Worm (Caenorhabditis elegans) whole organism, young adult: ENCODE results near the gene T24B8.4.

ENCODE experiments used
- B0019.2 ChIP-seq: fragments of 200-800 bp; sonication (Bioruptor generic); conservative IDR thresholded peaks from 2 replicates; pipeline ENCODE4 v1.3.6; 2022; ENCODE audit warnings: missing genetic modification reagents, missing genetic modification characterization, missing compliant biosample characterization
- B0336.3 ChIP-seq: fragments of 200-800 bp; sonication (Bioruptor generic); IDR thresholded peaks from 2 replicates; pipeline ENCODE4 v1.3.6; 2022; ENCODE audit warnings: missing genetic modification characterization, missing compliant biosample characterization
- F22D6.2 ChIP-seq: sonication (generic microtip); optimal IDR thresholded peaks from 2 replicates; lab custom pipeline; 2016; ENCODE audit warnings: mild to moderate bottlenecking, missing genetic modification characterization, missing compliant biosample characterization
- F33H1.4 ChIP-seq: fragments of 200-800 bp; sonication (Bioruptor generic); IDR thresholded peaks from 2 replicates; pipeline ENCODE4 v1.3.6; 2022; ENCODE audit warnings: missing genetic modification reagents, missing genetic modification characterization, missing compliant biosample characterization
- F49E8.2 ChIP-seq: sonication (generic microtip); optimal IDR thresholded peaks from 3 replicates; lab custom pipeline; 2017; ENCODE audit warnings: missing genetic modification characterization, mild to moderate bottlenecking, missing compliant biosample characterization, antibody characterized with exemption, moderate library complexity; ENCODE audit not compliant: insufficient read depth
- K11D2.4 ChIP-seq: fragments of 200-800 bp; sonication (Bioruptor generic); IDR thresholded peaks from 2 replicates; pipeline ENCODE4 v1.3.6; 2022; ENCODE audit warnings: missing genetic modification reagents, missing genetic modification characterization, missing compliant biosample characterization
- Y53F4B.3 ChIP-seq: fragments of 200-800 bp; sonication (Bioruptor generic); IDR thresholded peaks from 2 replicates; pipeline ENCODE4 v1.3.6; 2022; ENCODE audit warnings: missing genetic modification reagents, missing genetic modification characterization, missing compliant biosample characterization
- Y56A3A.18 ChIP-seq: fragments of 200-800 bp; sonication (Bioruptor generic); IDR thresholded peaks from 2 replicates; pipeline ENCODE4 v1.3.6; 2022; ENCODE audit warnings: missing genetic modification reagents, missing genetic modification characterization, missing compliant biosample characterization
- Y79H2A.3 ChIP-seq: fragments of 200-800 bp; sonication (Bioruptor generic); conservative IDR thresholded peaks from 2 replicates; pipeline ENCODE4 v1.3.6; 2022; ENCODE audit warnings: missing genetic modification reagents, missing genetic modification characterization, missing compliant biosample characterization
- akir-1 ChIP-seq: fragments of 200-800 bp; sonication (Bioruptor generic); optimal IDR thresholded peaks from 2 replicates; lab custom pipeline; 2018; ENCODE audit warnings: mild to moderate bottlenecking, missing genetic modification characterization, moderate library complexity, missing compliant biosample characterization
- attf-3 ChIP-seq: fragments of 200-800 bp; sonication (Bioruptor generic); conservative IDR thresholded peaks from 2 replicates; pipeline ENCODE4 v1.3.6; 2022; ENCODE audit warnings: missing genetic modification reagents, missing genetic modification characterization, missing compliant biosample characterization
- attf-5 ChIP-seq: fragments of 200-800 bp; sonication (Bioruptor generic); optimal IDR thresholded peaks from 2 replicates; lab custom pipeline; 2018; ENCODE audit warnings: mild to moderate bottlenecking, missing genetic modification characterization, missing compliant biosample characterization
- ccch-3 ChIP-seq: fragments of 200-800 bp; sonication (Bioruptor generic); optimal IDR thresholded peaks from 2 replicates; lab custom pipeline; 2018; ENCODE audit warnings: mild to moderate bottlenecking, missing genetic modification characterization, missing compliant biosample characterization
- ceh-100 ChIP-seq: fragments of 200-800 bp; sonication (Bioruptor generic); IDR thresholded peaks from 2 replicates; pipeline ENCODE4 v1.3.6; 2022; ENCODE audit warnings: missing genetic modification reagents, missing genetic modification characterization, missing compliant biosample characterization
- ceh-27 ChIP-seq: fragments of 200-800 bp; sonication (Bioruptor generic); optimal IDR thresholded peaks from 2 replicates; lab custom pipeline; 2018; ENCODE audit warnings: mild to moderate bottlenecking, missing genetic modification characterization, moderate library complexity, missing compliant biosample characterization
- ceh-40 ChIP-seq: fragments of 200-800 bp; sonication (Bioruptor generic); IDR thresholded peaks from 2 replicates; pipeline ENCODE4 v1.3.6; 2022; ENCODE audit warnings: missing genetic modification characterization, missing compliant biosample characterization
- ceh-58 ChIP-seq: fragments of 200-800 bp; sonication (Bioruptor generic); IDR thresholded peaks from 2 replicates; pipeline ENCODE4 v1.3.6; 2022; ENCODE audit warnings: missing genetic modification characterization, missing compliant biosample characterization
- ceh-79 ChIP-seq: sonication (generic microtip); optimal IDR thresholded peaks from 2 replicates; lab custom pipeline; 2017; ENCODE audit warnings: mild to moderate bottlenecking, missing genetic modification characterization, missing compliant biosample characterization
- chd-7 ChIP-seq: sonication (generic microtip); optimal IDR thresholded peaks from 2 replicates; lab custom pipeline; 2016; ENCODE audit warnings: mild to moderate bottlenecking, missing genetic modification characterization, moderate library complexity, missing compliant biosample characterization
- dpff-1 ChIP-seq: sonication (generic microtip); optimal IDR thresholded peaks from 2 replicates; lab custom pipeline; 2017; ENCODE audit warnings: mild to moderate bottlenecking, missing genetic modification characterization, missing compliant biosample characterization
- egl-18 ChIP-seq: fragments of 200-800 bp; sonication (Bioruptor generic); IDR thresholded peaks from 2 replicates; pipeline ENCODE4 v1.3.6; 2022; ENCODE audit warnings: missing genetic modification reagents, missing genetic modification characterization, missing compliant biosample characterization
- ekl-4 ChIP-seq: fragments of 200-800 bp; sonication (Bioruptor generic); IDR thresholded peaks from 2 replicates; pipeline ENCODE4 v1.3.6; 2022; ENCODE audit warnings: missing genetic modification reagents, missing genetic modification characterization, missing compliant biosample characterization
- ets-4 ChIP-seq: fragments of 200-800 bp; sonication (Bioruptor generic); optimal IDR thresholded peaks from 2 replicates; lab custom pipeline; 2018; ENCODE audit warnings: mild to moderate bottlenecking, missing genetic modification characterization, missing compliant biosample characterization
- hlh-12 ChIP-seq: sonication (generic microtip); optimal IDR thresholded peaks from 2 replicates; lab custom pipeline; 2016; ENCODE audit warnings: missing genetic modification characterization, missing compliant biosample characterization
- lag-1 ChIP-seq: fragments of 200-800 bp; sonication (Bioruptor generic); IDR thresholded peaks from 2 replicates; pipeline ENCODE4 v1.3.6; 2022; ENCODE audit warnings: missing genetic modification reagents, missing genetic modification characterization, missing compliant biosample characterization
- lir-1 ChIP-seq: fragments of 200-800 bp; sonication (Bioruptor generic); conservative IDR thresholded peaks from 2 replicates; pipeline ENCODE4 v1.3.6; 2022; ENCODE audit warnings: missing genetic modification reagents, missing genetic modification characterization, missing compliant biosample characterization
- madf-10 ChIP-seq: sonication (generic microtip); optimal IDR thresholded peaks from 2 replicates; lab custom pipeline; 2016; ENCODE audit warnings: mild to moderate bottlenecking, missing genetic modification characterization, missing compliant biosample characterization
- madf-6 ChIP-seq: fragments of 200-800 bp; sonication (Bioruptor generic); IDR thresholded peaks from 2 replicates; pipeline ENCODE4 v1.3.6; 2022; ENCODE audit warnings: missing genetic modification reagents, missing genetic modification characterization, missing compliant biosample characterization
- mcd-1 ChIP-seq: fragments of 200-800 bp; sonication (Bioruptor generic); IDR thresholded peaks from 2 replicates; pipeline ENCODE4 v1.3.6; 2022; ENCODE audit warnings: missing genetic modification reagents, missing genetic modification characterization, missing compliant biosample characterization
- mes-4 ChIP-seq: sonication (generic microtip); optimal IDR thresholded peaks from 2 replicates; lab custom pipeline; 2016; ENCODE audit warnings: missing genotype, missing genetic modification characterization, missing compliant biosample characterization
- nfya-2 ChIP-seq: fragments of 200-800 bp; sonication (Bioruptor generic); IDR thresholded peaks from 2 replicates; pipeline ENCODE4 v1.3.6; 2022; ENCODE audit warnings: missing genetic modification reagents, missing genetic modification characterization, missing compliant biosample characterization
- nfyb-1 ChIP-seq: fragments of 200-800 bp; sonication (Bioruptor generic); IDR thresholded peaks from 2 replicates; pipeline ENCODE4 v1.3.6; 2022; ENCODE audit warnings: missing genetic modification reagents, missing genetic modification characterization, missing compliant biosample characterization
- nhr-120 ChIP-seq: fragments of 200-800 bp; sonication (Bioruptor generic); IDR thresholded peaks from 2 replicates; pipeline ENCODE4 v1.3.6; 2022; ENCODE audit warnings: missing genetic modification characterization, missing compliant biosample characterization
- nhr-27 ChIP-seq: fragments of 200-800 bp; sonication (Bioruptor generic); optimal IDR thresholded peaks from 2 replicates; lab custom pipeline; 2018; ENCODE audit warnings: mild to moderate bottlenecking, missing genetic modification characterization, moderate library complexity, missing compliant biosample characterization
- nhr-80 ChIP-seq: sonication (generic microtip); optimal IDR thresholded peaks from 2 replicates; lab custom pipeline; 2016; ENCODE audit warnings: missing genetic modification characterization, missing compliant biosample characterization
- pbrm-1 ChIP-seq: fragments of 200-800 bp; sonication (Bioruptor generic); IDR thresholded peaks from 2 replicates; pipeline ENCODE4 v1.3.6; 2022; ENCODE audit warnings: missing genetic modification reagents, missing genetic modification characterization, missing compliant biosample characterization
- pha-4 ChIP-seq: fragments of 150-350 bp; sonication (generic microtip); optimal IDR thresholded peaks from 2 replicates; lab custom pipeline; 2014; ENCODE audit warnings: missing biosample characterization, missing genetic modification reagents, missing genetic modification characterization
- sea-2 ChIP-seq: fragments of 200-800 bp; sonication (Bioruptor generic); IDR thresholded peaks from 2 replicates; pipeline ENCODE4 v1.3.6; 2022; ENCODE audit warnings: missing genetic modification characterization, missing compliant biosample characterization
- snpc-3.4 ChIP-seq: sonication (generic microtip); optimal IDR thresholded peaks from 2 replicates; lab custom pipeline; 2017; ENCODE audit warnings: missing genetic modification characterization, mild to moderate bottlenecking, missing compliant biosample characterization, antibody characterized with exemption, moderate library complexity, missing genotype, missing genetic modification reagents
- sptf-2 ChIP-seq: fragments of 200-800 bp; sonication (Bioruptor generic); optimal IDR thresholded peaks from 2 replicates; lab custom pipeline; 2018; ENCODE audit warnings: mild to moderate bottlenecking, missing genetic modification characterization, missing compliant biosample characterization
- xnd-1 ChIP-seq: sonication (generic microtip); optimal IDR thresholded peaks from 2 replicates; lab custom pipeline; 2016; ENCODE audit warnings: missing genotype, missing genetic modification reagents, missing genetic modification characterization, missing compliant biosample characterization
- ztf-28 ChIP-seq: fragments of 200-800 bp; sonication (Bioruptor generic); IDR thresholded peaks from 2 replicates; pipeline ENCODE4 v1.3.6; 2022; ENCODE audit warnings: missing genetic modification reagents, missing genetic modification characterization, missing compliant biosample characterization
- ztf-3 ChIP-seq: fragments of 200-800 bp; sonication (Bioruptor generic); optimal IDR thresholded peaks from 2 replicates; lab custom pipeline; 2018; ENCODE audit warnings: mild to moderate bottlenecking, missing genetic modification characterization, missing compliant biosample characterization

The T24B8.4 gene

ce11 chrII:9026348-9026747 is 44.3 kb downstream of the T24B8.4 start:
- TF ChIP-seq ceh-27 (GFP tag; lab: Kevin White, UChicago) (no peak), pbrm-1 (GFP tag; lab: Robert Waterston, UW) (no peak), Y79H2A.3 (GFP tag; lab: Robert Waterston, UW) (no peak), nhr-27 (tag; lab: Kevin White, UChicago) (no peak), attf-5 (GFP tag; lab: Kevin White, UChicago) (no peak), snpc-3.4 (tag; lab: Kevin White, UChicago) (no peak), B0336.3 (GFP tag; lab: Robert Waterston, UW) (no peak)

ce11 chrII:9024312-9024711 is 46.3 kb downstream of the T24B8.4 start:
- TF ChIP-seq ceh-40 (GFP tag; lab: Robert Waterston, UW) (no peak), F33H1.4 (GFP tag; lab: Robert Waterston, UW) (no peak), ceh-79 (tag; lab: Kevin White, UChicago) (no peak), madf-6 (GFP tag; lab: Robert Waterston, UW) (no peak), attf-3 (GFP tag; lab: Robert Waterston, UW) (no peak), nfyb-1 (GFP tag; lab: Robert Waterston, UW) (no peak), egl-18 (GFP tag; lab: Robert Waterston, UW) (no peak), pha-4 (tag; lab: Kevin White, UChicago) (no peak)
- TF ChIP-seq, all 124 proteins: peak for 0

- TF ChIP-seq chd-7 (tag; lab: Kevin White, UChicago) (no peak), mes-4 (tag; lab: Kevin White, UChicago) (no peak), sea-2 (no peak), Y56A3A.18 (GFP tag; lab: Robert Waterston, UW) (no peak), ztf-3 (GFP tag; lab: Kevin White, UChicago) (no peak), ceh-58 (GFP tag; lab: Robert Waterston, UW) (no peak), hlh-12 (tag; lab: Kevin White, UChicago) (no peak), ets-4 (no peak), nfya-2 (GFP tag; lab: Robert Waterston, UW) (no peak), F22D6.2 (tag; lab: Kevin White, UChicago) (no peak), mcd-1 (GFP tag; lab: Robert Waterston, UW) (no peak), sptf-2 (GFP tag; lab: Kevin White, UChicago) (no peak), nhr-80 (no peak), B0019.2 (no peak)
- TF ChIP-seq, all 124 proteins: peak for 0
Measured at ce11 chrII:9021625-9022024, 49.0 kb downstream of the T24B8.4 start.

ce11 chrII:9019704-9020103 is 50.9 kb downstream of the T24B8.4 start, which contains the start of gene dep-1:
Gene dep-1 (minus strand): TSS chrII:9019798.
- TF ChIP-seq ccch-3 (GFP tag; lab: Kevin White, UChicago) (no peak), ztf-28 (no peak), F33H1.4 (GFP tag; lab: Robert Waterston, UW) (no peak)
- TF ChIP-seq, all 124 proteins: peak for 0

ce11 chrII:9017628-9018027 is 53.0 kb downstream of the T24B8.4 start:
- TF ChIP-seq xnd-1 (no peak), K11D2.4 (GFP tag; lab: Robert Waterston, UW) (no peak), lag-1 (GFP tag; lab: Robert Waterston, UW) (no peak), Y53F4B.3 (GFP tag; lab: Robert Waterston, UW) (no peak), nhr-120 (no peak), ekl-4 (GFP tag; lab: Robert Waterston, UW) (no peak), akir-1 (no peak), dpff-1 (tag; lab: Kevin White, UChicago) (no peak), madf-10 (tag; lab: Kevin White, UChicago) (no peak), lir-1 (GFP tag; lab: Robert Waterston, UW) (no peak), ceh-100 (no peak), F49E8.2 (tag; lab: Kevin White, UChicago) (no peak)
